Worm (Caenorhabditis elegans): ENCODE data around the gene Y38H6C.20.

Y38H6C.20 gene

DNA sequence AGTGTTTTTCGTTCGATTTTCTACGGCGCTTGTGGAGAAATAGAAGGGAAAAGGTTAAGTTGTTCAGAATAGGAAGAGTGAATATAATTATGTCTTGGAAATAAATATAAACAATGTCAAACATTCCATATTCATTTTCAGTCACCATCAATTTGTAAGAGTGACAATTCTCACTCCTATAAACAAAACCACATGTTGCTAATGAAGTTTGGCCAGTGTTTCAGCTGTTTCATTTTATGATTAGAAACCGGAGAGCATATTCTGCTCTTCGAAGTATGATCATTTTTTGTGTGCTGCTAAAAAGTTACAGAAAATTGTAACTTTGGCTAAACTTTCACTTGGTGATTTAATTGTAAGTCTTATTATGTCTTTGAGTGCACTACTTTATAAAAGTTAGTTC is 4.1 kb upstream of the Y38H6C.20 start, which contains the start of gene Y38H6C.21:
Gene Y38H6C.21 (minus strand): TSS at position 148 of the 400 bp plus-strand sequence.
- no peak for TF ChIP-seq K09A11.1 (tag; optimal IDR thresholded peaks at IDR 0.05; ENCODE audit: insufficient read depth)
- no peak for TF ChIP-seq sox-4 (tag; optimal IDR thresholded peaks at IDR 0.05)
- TF ChIP-seq fkh-6 (tag; optimal IDR thresholded peaks at IDR 0.05): no peak
- no peak for TF ChIP-seq npax-4 (tag; optimal IDR thresholded peaks at IDR 0.05)
- TF ChIP-seq dmd-4 (tag; optimal IDR thresholded peaks at IDR 0.05; ENCODE audit: borderline replicate concordance): no peak
- no peak for TF ChIP-seq lin-11 (tag; optimal IDR thresholded peaks at IDR 0.05)
- TF ChIP-seq unc-42 (tag; optimal IDR thresholded peaks at IDR 0.05): no peak
- TF ChIP-seq rnt-1 (tag; optimal IDR thresholded peaks at IDR 0.05): no peak
- no peak for TF ChIP-seq ets-4 (tag; optimal IDR thresholded peaks at IDR 0.05)
- no peak for TF ChIP-seq ztf-16 (tag; optimal IDR thresholded peaks at IDR 0.05)
- no peak for TF ChIP-seq dve-1 (tag; optimal IDR thresholded peaks at IDR 0.05)

DNA sequence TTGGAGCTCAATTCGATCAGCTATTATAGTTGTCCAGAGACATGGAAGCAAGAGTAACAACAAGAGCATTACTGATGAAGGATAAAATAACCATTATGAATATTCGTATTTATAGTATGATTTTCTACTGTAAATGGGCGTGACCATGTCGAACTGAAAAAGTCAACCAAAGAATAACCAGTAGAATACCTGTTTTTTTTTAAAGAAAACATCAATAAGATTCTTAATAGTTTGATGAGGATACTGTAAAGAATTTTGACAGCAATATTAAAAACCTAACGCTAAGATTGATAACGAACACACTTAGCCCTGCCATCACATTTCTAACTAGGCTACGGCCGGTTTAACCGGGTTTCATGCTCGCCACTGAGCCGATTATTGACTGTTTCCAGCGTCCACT is 2.0 kb upstream of the Y38H6C.20 start, which contains the start of gene vmo-1:
Gene vmo-1 (minus strand): TSS at position 101 of the 400 bp plus-strand sequence.
- TF ChIP-seq nhr-232 (tag; optimal IDR thresholded peaks at IDR 0.05) (no peak), mec-3 (tag; optimal IDR thresholded peaks at IDR 0.05; ENCODE audit: borderline replicate concordance) (no peak), ceh-6 (GFP tag; optimal IDR thresholded peaks at IDR 0.05) (no peak), hlh-13 (GFP tag; optimal IDR thresholded peaks at IDR 0.05) (no peak), eyg-1 (tag; optimal IDR thresholded peaks at IDR 0.05) (no peak), ets-4 (tag; optimal IDR thresholded peaks at IDR 0.05) (no peak), madf-2 (tag; optimal IDR thresholded peaks at IDR 0.05) (no peak), hlh-15 (tag; optimal IDR thresholded peaks at IDR 0.05) (no peak), dmd-4 (tag; optimal IDR thresholded peaks at IDR 0.05; ENCODE audit: borderline replicate concordance) (no peak)

- no peak for TF ChIP-seq pha-2 (tag; optimal IDR thresholded peaks at IDR 0.05)
- TF ChIP-seq unc-86 (tag; optimal IDR thresholded peaks at IDR 0.05): no peak
- no peak for TF ChIP-seq ceh-19 (GFP tag; optimal IDR thresholded peaks at IDR 0.05)
- no peak for TF ChIP-seq ceh-18 (tag; optimal IDR thresholded peaks at IDR 0.05)
- TF ChIP-seq che-1 (tag; optimal IDR thresholded peaks at IDR 0.05): no peak
- no peak for TF ChIP-seq unc-55 (GFP tag; optimal IDR thresholded peaks at IDR 0.05)
- TF ChIP-seq ceh-48 (tag; optimal IDR thresholded peaks at IDR 0.05): no peak
Observed at ce11 chrV:20547048-20547447, 3.9 kb downstream of the Y38H6C.20 start, which contains the start of gene Y38H6C.18. Gene Y38H6C.18, minus strand, starts transcription at chrV:20547148.

DNA sequence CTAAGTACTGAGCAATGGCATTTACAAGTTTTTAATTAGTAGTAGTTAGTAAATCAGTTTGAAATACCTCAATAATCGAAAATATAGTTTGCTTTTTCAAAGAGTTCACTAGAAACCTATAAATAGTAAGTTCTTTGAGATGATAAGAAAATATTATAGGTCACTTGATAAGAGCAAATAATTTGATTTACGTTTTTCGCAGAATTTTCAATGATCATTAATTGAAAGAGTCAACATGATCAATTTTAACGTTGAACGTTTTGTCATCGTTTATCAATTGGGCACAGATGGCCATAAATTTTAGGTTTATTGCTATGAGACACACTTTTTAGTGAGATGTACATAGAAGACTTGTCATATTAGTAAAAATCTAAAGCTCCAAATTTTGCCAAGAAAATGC is 5.3 kb downstream of the Y38H6C.20 start:
- TF ChIP-seq C38D4.7 (GFP tag; optimal IDR thresholded peaks at IDR 0.05): no peak
- TF ChIP-seq unc-86 (tag; optimal IDR thresholded peaks at IDR 0.05): no peak
- TF ChIP-seq ceh-9 (tag; optimal IDR thresholded peaks at IDR 0.05): no peak
- no peak for TF ChIP-seq nhr-11 (tag; optimal IDR thresholded peaks at IDR 0.05)
- no peak for TF ChIP-seq tbx-7 (tag; optimal IDR thresholded peaks at IDR 0.05)
- TF ChIP-seq zip-5 (tag; optimal IDR thresholded peaks at IDR 0.05): no peak
- TF ChIP-seq ceh-6 (GFP tag; optimal IDR thresholded peaks at IDR 0.05): no peak
- no peak for TF ChIP-seq F13H6.1 (tag; optimal IDR thresholded peaks at IDR 0.05)
- no peak for TF ChIP-seq pat-9 (tag; optimal IDR thresholded peaks at IDR 0.05)

DNA sequence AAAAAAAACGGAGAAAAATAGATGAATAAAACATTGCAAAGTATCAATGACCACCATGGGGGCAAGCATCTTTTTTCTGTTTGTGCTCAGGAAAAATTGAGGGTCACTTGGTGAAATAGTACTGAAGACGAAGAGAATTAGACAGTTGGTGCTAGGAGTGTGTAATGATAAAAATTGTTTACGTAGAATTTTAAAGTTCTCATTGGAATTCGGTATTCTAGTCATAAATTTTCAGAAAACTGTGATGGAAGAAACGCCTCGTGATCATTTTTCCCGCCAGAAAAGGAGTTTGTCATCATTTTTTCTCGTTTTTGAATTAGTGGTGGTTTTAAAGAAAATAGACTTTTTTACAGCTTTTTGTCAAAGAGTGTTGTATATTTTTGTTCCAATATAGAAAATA is 6.4 kb downstream of the Y38H6C.20 start:
- TF ChIP-seq lim-6 (tag; optimal IDR thresholded peaks at IDR 0.05) (no peak), pha-4 (tag; optimal IDR thresholded peaks at IDR 0.05) (no peak), ceh-45 (GFP tag; IDR thresholded peaks at IDR 0.05) (no peak)

Data from whole organism, late embryonic.